Fruit fly (Drosophila melanogaster) whole organism: ENCODE results near the gene CG11342.

Experiments used
- EcR ChIP-seq, 2 experiments: fragments of >200 bp; optimal IDR thresholded peaks; 2 replicates each; lab custom pipeline; 2017; ENCODE audit warnings: missing biosample characterization in 2 of 2, missing genetic modification characterization in 2 of 2, missing genetic modification reagents in 2 of 2
- pan ChIP-seq: fragments of >200 bp; optimal IDR thresholded peaks from 2 replicates; lab custom pipeline; 2017
- psq ChIP-seq: fragments of >200 bp; optimal IDR thresholded peaks from 2 replicates; lab custom pipeline; 2017
- usp ChIP-seq: fragments of >200 bp; optimal IDR thresholded peaks from 2 replicates; lab custom pipeline; 2017; ENCODE audit warnings: missing biosample characterization, missing genetic modification characterization, mixed read lengths

- no peak for TF ChIP-seq usp (GFP tag; lab: Kevin White, UChicago)
- no peak for TF ChIP-seq pan (lab: Kevin White, UChicago)
- TF ChIP-seq EcR (GFP tag; optimal IDR thresholded peaks at IDR 0.05; lab: Kevin White, UChicago): no peak
- TF ChIP-seq psq (lab: Kevin White, UChicago): no peak
Measured at dm6 chr3L:4413800-4414446, 46.7 kb upstream of the CG11342 start.
